Worm (Caenorhabditis elegans): ENCODE data around the gene srd-56.

ce11 chrII:7166768-7167167 lies 36.2 kb downstream of the srd-56 start:
- TF ChIP-seq mep-1 (tag; optimal IDR thresholded peaks at IDR 0.05) (no peak), unc-62 (GFP tag; optimal IDR thresholded peaks at IDR 0.05) (no peak), blmp-1 (tag; optimal IDR thresholded peaks at IDR 0.05) (no peak), lsy-2 (tag; optimal IDR thresholded peaks at IDR 0.05) (no peak), nhr-237 (tag; optimal IDR thresholded peaks at IDR 0.05) (no peak)

All from whole organism, mixed stage, embryonic.